Worm (Caenorhabditis elegans) whole organism, L3 larva: Measurements from ENCODE around the gene inpp-4B.

Source experiments
- R02D3.7 ChIP-seq: fragments of 150-350 bp; optimal IDR thresholded peaks from 2 replicates; lab custom pipeline; 2014; ENCODE audit warnings: missing biosample characterization, missing genetic modification characterization
- ceh-82 ChIP-seq: fragments of 150-350 bp; optimal IDR thresholded peaks from 2 replicates; lab custom pipeline; 2014; ENCODE audit warnings: missing biosample characterization, missing genetic modification characterization
- elt-3 ChIP-seq, 3 experiments: fragments of 150-350 bp in 1 of 3; sonication (generic microtip) in 2 of 3; optimal IDR thresholded peaks; 2 replicates in 2 of 3; 4 replicates in 1 of 3; lab custom pipeline; 2014 to 2017; ENCODE audit warnings: missing biosample characterization in 3 of 3, missing genetic modification characterization in 3 of 3
- fos-1 ChIP-seq: fragments of 150-350 bp; optimal IDR thresholded peaks from 2 replicates; lab custom pipeline; 2014; ENCODE audit warnings: missing biosample characterization, missing genetic modification characterization
- jun-1 ChIP-seq: fragments of 150-350 bp; optimal IDR thresholded peaks from 2 replicates; lab custom pipeline; 2014; ENCODE audit warnings: missing biosample characterization, missing genetic modification reagents, missing genetic modification characterization
- lin-39 ChIP-seq: fragments of 150-350 bp; optimal IDR thresholded peaks from 2 replicates; lab custom pipeline; 2018; ENCODE audit warnings: missing biosample characterization, missing genetic modification reagents, missing genetic modification characterization
- nhr-11 ChIP-seq: fragments of 150-350 bp; optimal IDR thresholded peaks from 2 replicates; lab custom pipeline; 2014; ENCODE audit warnings: missing biosample characterization, missing genetic modification characterization
- nhr-67 ChIP-seq: fragments of 150-350 bp; optimal IDR thresholded peaks from 2 replicates; lab custom pipeline; 2014; ENCODE audit warnings: missing biosample characterization, missing genetic modification characterization
- nhr-76 ChIP-seq: fragments of 150-350 bp; sonication (generic microtip); optimal IDR thresholded peaks from 5 replicates; lab custom pipeline; 2014; ENCODE audit warnings: missing biosample characterization, missing genetic modification characterization
- pha-4 ChIP-seq: fragments of 150-350 bp; optimal IDR thresholded peaks from 2 replicates; lab custom pipeline; 2014; ENCODE audit warnings: missing biosample characterization, missing genetic modification reagents, missing genetic modification characterization
- skn-1 ChIP-seq: fragments of 150-350 bp; optimal IDR thresholded peaks from 2 replicates; lab custom pipeline; 2014; ENCODE audit warnings: missing biosample characterization, missing genetic modification characterization
- unc-39 ChIP-seq: sonication (generic microtip); optimal IDR thresholded peaks from 4 replicates; lab custom pipeline; 2017; ENCODE audit warnings: missing biosample characterization, missing genetic modification characterization
- zag-1 ChIP-seq: fragments of 150-350 bp; optimal IDR thresholded peaks from 2 replicates; lab custom pipeline; 2014; ENCODE audit warnings: missing biosample characterization, missing genetic modification characterization

DNA sequence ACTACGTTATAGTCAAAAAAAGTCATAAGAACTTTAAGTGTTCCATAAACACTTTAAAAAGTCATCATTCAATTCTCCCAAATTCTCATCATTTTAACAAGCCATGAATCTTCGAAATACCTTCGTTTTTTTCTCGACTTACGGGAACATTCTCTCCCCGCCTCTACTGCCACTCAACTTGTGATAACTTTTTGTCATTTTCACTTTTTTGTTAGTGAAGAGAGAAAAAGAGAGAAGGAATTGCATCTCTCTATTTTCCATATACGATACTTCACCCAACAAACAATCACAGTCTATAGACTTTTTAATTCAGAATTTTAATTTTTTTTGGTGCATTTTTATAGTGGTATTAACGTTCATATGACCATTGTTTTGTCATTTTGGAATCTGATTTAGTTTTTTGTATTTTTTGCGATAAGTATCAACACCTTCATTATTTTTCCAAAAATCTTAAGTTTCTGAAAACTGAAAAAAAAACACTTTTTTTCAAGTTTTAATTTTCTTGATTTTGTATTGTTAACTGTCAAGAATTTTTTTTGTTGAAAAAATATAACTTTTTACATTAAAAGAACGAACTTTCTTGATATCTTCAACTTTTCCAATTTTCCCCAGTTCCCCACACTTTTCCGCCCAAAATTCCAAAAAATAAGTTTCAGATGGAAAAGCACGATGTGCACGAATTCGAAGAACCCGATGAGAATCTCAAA is 28.1 kb downstream of the inpp-4B start, which contains the start of gene Y70G10A.3:
- TF ChIP-seq pha-4 (no peak), skn-1 (tag; lab: Kevin White, UChicago) (no peak), jun-1 (tag; lab: Kevin White, UChicago) (no peak), lin-39 (tag; lab: Kevin White, UChicago) (no peak), unc-39 (tag; lab: Kevin White, UChicago) (no peak), ceh-82 (tag; lab: Kevin White, UChicago) (no peak), elt-3 (tag; optimal IDR thresholded peaks at IDR 0.05; lab: Kevin White, UChicago) (no peak), nhr-67 (tag; lab: Kevin White, UChicago) (no peak), fos-1 (tag; lab: Kevin White, UChicago) (no peak), zag-1 (tag; lab: Kevin White, UChicago) (no peak), nhr-76 (no peak), nhr-11 (no peak), R02D3.7 (tag; lab: Kevin White, UChicago) (no peak)
